Worm (Caenorhabditis elegans): ENCODE data around the gene mrps-18.C.
"Not testable (repeated sequence)": the region's sequence is repeated elsewhere in the genome, so short reads cannot be mapped to it uniquely, and the experiment has no call there.

Gene mrps-18.C

ce11 chrII:6756232-6756631 is 20.2 kb downstream of the mrps-18.C start, which contains the start of gene F41G3.3:
Gene F41G3.3 (plus strand): TSS chrII:6756532.
- no peak for TF ChIP-seq php-3 (GFP tag; IDR thresholded peaks at IDR 0.05)
- no peak for TF ChIP-seq ama-1 (optimal IDR thresholded peaks at IDR 0.05)
- TF ChIP-seq nhr-77 (tag; optimal IDR thresholded peaks at IDR 0.05), result no peak
- no peak for TF ChIP-seq nhr-237 (tag; optimal IDR thresholded peaks at IDR 0.05)
- no peak for TF ChIP-seq skn-1 (tag; optimal IDR thresholded peaks at IDR 0.05)
- TF ChIP-seq cey-2 (tag; optimal IDR thresholded peaks at IDR 0.05; ENCODE audit: borderline replicate concordance, insufficient read depth), result no peak

- TF ChIP-seq ceh-32 (tag; optimal IDR thresholded peaks at IDR 0.05; ENCODE audit: poor library complexity) (no peak), zfp-3 (GFP tag; conservative IDR thresholded peaks at IDR 0.05) (no peak), daf-16 (GFP tag; optimal IDR thresholded peaks at IDR 0.05) (no peak), daf-16 (tag; optimal IDR thresholded peaks at IDR 0.05) (no peak), ZK546.5 (tag; optimal IDR thresholded peaks at IDR 0.05) (no peak), pqm-1 (tag; optimal IDR thresholded peaks at IDR 0.05) (no peak), ztf-11 (tag; optimal IDR thresholded peaks at IDR 0.05) (no peak), attf-4 (tag; optimal IDR thresholded peaks at IDR 0.05) (no peak), snpc-1.2 (GFP tag; IDR thresholded peaks at IDR 0.05) (no peak), zip-2 (tag; optimal IDR thresholded peaks at IDR 0.05) (no peak), hmg-1.1 (GFP tag; IDR thresholded peaks at IDR 0.05) (no peak), ceh-44 (GFP tag; IDR thresholded peaks at IDR 0.05) (no peak), skn-1 (tag; optimal IDR thresholded peaks at IDR 0.05) (no peak), madf-5 (GFP tag; IDR thresholded peaks at IDR 0.05) (no peak), mxl-2 (GFP tag; conservative IDR thresholded peaks at IDR 0.05) (no peak), D1046.2 (GFP tag; IDR thresholded peaks at IDR 0.05) (no peak), aly-2 (tag; optimal IDR thresholded peaks at IDR 0.05) (no peak), Y105C5A.15 (GFP tag; IDR thresholded peaks at IDR 0.05) (no peak)
These were observed 28.7 kb downstream of the mrps-18.C start, which contains the start of gene nlp-50 for ce11 chrII:6764734-6765133. Gene nlp-50 (plus strand): TSS chrII:6765034.

- TF ChIP-seq pqm-1 (tag; optimal IDR thresholded peaks at IDR 0.05) (peak; percentile 42), tag-97 (GFP tag; IDR thresholded peaks at IDR 0.05) (no peak), F44E2.7 (GFP tag; IDR thresholded peaks at IDR 0.05) (no peak), dmd-6 (GFP tag; IDR thresholded peaks at IDR 0.05) (0 out of 2 replicates have a peak, but pooled peaks have one; percentile 6)
These were observed 32.0 kb downstream of the mrps-18.C start, which contains the start of gene F41G3.18 for ce11 chrII:6768014-6768413. Gene F41G3.18 (plus strand): TSS chrII:6768314.

ce11 chrII:6770030-6770429 is 34.0 kb downstream of the mrps-18.C start:
- TF ChIP-seq ceh-32 (tag; optimal IDR thresholded peaks at IDR 0.05; ENCODE audit: poor library complexity) (no peak), unc-62 (GFP tag; optimal IDR thresholded peaks at IDR 0.05 in 1 of 2) (peak in 1 of 2 experiments; percentile 95), unc-62 (tag; optimal IDR thresholded peaks at IDR 0.05) (no peak)

ce11 chrII:6772482-6772881 is 36.5 kb downstream of the mrps-18.C start:
- TF ChIP-seq aha-1 (tag) (peak; percentile 3), unc-130 (GFP tag; optimal IDR thresholded peaks at IDR 0.05) (no peak), dpl-1 (GFP tag; optimal IDR thresholded peaks at IDR 0.05) (no peak), ceh-44 (GFP tag; IDR thresholded peaks at IDR 0.05) (no peak), F37D6.2 (tag; optimal IDR thresholded peaks at IDR 0.05) (no peak), aly-2 (tag; optimal IDR thresholded peaks at IDR 0.05) (no peak), snpc-1.2 (GFP tag; IDR thresholded peaks at IDR 0.05) (no peak), rbr-2 (tag; optimal IDR thresholded peaks at IDR 0.05) (no peak), fkh-10 (GFP tag; optimal IDR thresholded peaks at IDR 0.05) (peak; percentile 55)

ce11 chrII:6775076-6775475 is 39.1 kb downstream of the mrps-18.C start, which contains the start of gene agr-1:
Gene agr-1 (minus strand): TSS chrII:6775176.
- not testable (repeated sequence) for TF ChIP-seq hlh-11 (tag; optimal IDR thresholded peaks at IDR 0.05); ctbp-1 (GFP tag; IDR thresholded peaks at IDR 0.05); lsy-2 (tag; optimal IDR thresholded peaks at IDR 0.05)

All from whole organism, L4 larva.